Worm (Caenorhabditis elegans) whole organism, L4/young adult: Measurements from ENCODE around the gene math-22.

ENCODE experiments used
- W03F9.2 ChIP-seq: fragments of 150-350 bp; optimal IDR thresholded peaks from 2 replicates; lab custom pipeline; 2014; ENCODE audit warnings: missing biosample characterization, missing genetic modification characterization
- dao-5 ChIP-seq: sonication (generic microtip); optimal IDR thresholded peaks from 2 replicates; lab custom pipeline; 2016; ENCODE audit warnings: missing genotype, missing genetic modification characterization, moderate library complexity, missing compliant biosample characterization
- him-1 ChIP-seq: sonication (generic microtip); optimal IDR thresholded peaks from 2 replicates; lab custom pipeline; 2016; ENCODE audit warnings: missing genotype, missing genetic modification reagents, missing genetic modification characterization, missing compliant biosample characterization

math-22 gene

DNA sequence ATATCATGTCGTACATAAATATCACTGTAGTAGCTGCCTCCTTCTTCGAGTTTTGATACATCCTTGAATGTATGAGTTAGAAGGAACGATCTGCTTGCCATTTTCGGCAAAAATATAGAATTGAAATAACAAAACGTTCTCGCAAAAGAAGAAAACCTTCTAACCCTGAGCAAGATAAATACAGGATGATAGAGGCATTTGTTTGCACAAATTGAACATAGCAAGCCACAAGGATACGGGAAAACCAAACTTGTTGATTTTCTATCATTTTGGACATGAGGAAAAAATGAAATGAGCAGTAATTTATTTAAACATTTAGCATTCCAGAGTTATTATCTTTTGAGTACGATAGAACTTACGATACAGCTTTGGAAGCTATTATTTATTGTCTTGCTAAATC, 16.1 kb upstream of the math-22 start, which contains the start of gene math-8:
Gene math-8 (minus strand): TSS at position 101 of the 400 bp plus-strand sequence.
- TF ChIP-seq him-1 (tag; lab: Kevin White, UChicago) (no peak), W03F9.2 (no peak), dao-5 (tag; lab: Kevin White, UChicago) (no peak)

DNA sequence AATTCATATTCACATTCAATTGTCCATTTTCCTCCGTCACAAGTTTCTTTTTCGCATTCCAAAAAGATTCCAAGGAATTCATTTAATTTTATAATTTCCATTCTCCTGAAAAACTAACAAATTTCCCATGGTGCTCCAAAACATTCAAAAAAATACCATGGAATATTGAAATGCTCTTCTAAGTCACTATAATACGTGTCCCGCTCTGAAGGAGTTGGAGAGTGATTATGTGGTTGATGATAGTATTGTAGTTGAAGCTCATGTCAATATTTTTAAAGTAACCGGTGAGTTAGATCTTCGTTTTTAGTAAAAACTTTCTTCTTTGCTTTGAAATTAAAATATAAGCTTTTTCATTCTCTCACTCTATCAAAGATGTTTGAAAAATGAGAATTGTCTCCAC, 14.5 kb upstream of the math-22 start, which contains the start of gene math-9:
Gene math-9 (minus strand): TSS at position 101 of the 400 bp plus-strand sequence.
- TF ChIP-seq W03F9.2, result no peak
- no peak for TF ChIP-seq him-1 (tag; lab: Kevin White, UChicago)
- TF ChIP-seq dao-5 (tag; lab: Kevin White, UChicago), result no peak

DNA sequence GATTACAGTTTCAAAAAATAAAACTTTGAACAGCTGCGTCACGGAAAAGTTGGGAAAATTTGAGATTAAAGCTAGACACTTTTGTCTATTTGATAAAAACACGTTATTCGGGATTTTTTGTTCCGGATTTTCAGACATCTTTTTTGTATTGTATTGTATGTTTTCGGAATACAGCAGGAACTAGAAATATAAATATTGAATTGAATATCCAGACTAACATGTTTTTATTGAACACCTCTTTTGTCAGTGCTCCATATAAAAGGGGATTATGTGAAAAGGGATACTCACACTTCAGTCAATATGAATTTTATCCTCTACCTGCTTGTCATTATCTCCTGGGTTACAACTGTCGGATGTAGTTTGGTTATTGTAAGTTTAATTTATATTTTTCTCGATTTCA, 11.3 kb upstream of the math-22 start, which contains the start of gene C16C4.1:
Gene C16C4.1 (plus strand): TSS at position 301 of the 400 bp plus-strand sequence.
- no peak for TF ChIP-seq W03F9.2
- no peak for TF ChIP-seq dao-5 (tag; lab: Kevin White, UChicago)
- TF ChIP-seq him-1 (tag; lab: Kevin White, UChicago), result no peak

DNA sequence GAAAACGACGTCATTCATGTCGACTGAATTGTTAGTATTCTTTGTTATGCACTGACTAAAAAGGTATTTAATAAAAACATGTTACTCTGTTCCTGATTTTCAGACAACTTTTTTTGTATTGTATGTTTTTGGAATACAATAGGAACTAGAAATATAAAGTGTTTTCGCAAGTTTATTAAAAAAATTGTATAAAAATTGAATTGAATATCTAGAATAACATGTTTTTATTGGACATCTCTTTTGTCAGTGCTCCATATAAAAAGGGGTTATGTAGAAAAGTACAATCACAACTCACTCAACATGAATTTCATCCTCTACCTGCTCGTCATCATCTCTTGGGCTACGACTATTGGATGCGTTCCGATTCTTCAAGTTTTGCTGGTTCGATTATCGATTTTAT, 9.9 kb upstream of the math-22 start, which contains the start of gene C46F9.5:
Gene C46F9.5 (plus strand): TSS at position 301 of the 400 bp plus-strand sequence.
- TF ChIP-seq W03F9.2 (no peak), dao-5 (tag; lab: Kevin White, UChicago) (no peak), him-1 (tag; lab: Kevin White, UChicago) (no peak)

DNA sequence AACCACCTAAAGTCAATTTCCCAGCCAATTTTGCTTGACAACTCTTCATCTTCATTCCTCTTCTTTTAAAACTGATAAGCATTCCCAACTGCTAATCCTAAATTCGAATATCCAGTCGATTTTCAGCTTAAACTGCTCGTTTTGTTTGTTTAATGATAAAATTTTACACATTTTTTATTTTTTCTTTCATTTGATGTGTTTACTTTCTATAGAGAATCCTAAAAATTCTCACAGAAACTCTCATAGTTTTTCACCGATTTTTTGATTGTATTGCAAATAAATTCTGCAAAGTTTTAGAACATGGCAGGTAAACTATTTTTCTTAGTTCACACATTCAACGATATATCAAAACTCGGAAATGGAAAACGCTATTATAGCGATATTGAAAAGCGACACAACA, 9.4 kb upstream of the math-22 start, which contains the start of gene math-25:
Gene math-25 (plus strand): TSS at position 301 of the 400 bp plus-strand sequence.
- no peak for TF ChIP-seq dao-5 (tag; lab: Kevin White, UChicago)

DNA sequence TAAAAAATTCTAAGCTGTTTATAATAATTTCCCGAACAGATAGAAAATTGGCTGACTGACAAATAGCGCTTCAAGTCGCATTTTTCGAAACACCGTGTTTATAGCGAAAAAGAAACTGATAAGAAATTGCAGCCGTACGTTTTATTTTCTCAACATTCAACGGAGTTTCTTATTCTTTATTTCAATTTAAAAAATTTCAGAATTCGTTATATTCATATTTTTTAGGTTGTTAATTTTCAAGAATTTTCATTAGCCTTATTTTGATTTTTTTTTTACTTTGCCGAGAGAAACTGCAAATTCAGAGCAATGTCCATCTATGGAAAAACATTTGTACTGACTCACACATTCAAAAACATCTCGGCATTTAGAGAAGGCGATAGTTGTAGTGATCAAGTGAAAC, 7.3 kb upstream of the math-22 start, which contains the start of gene C46F9.6:
Gene C46F9.6 (plus strand): TSS at position 301 of the 400 bp plus-strand sequence.
- TF ChIP-seq him-1 (tag; lab: Kevin White, UChicago), result no peak
- TF ChIP-seq dao-5 (tag; lab: Kevin White, UChicago), result no peak
- TF ChIP-seq W03F9.2, result no peak

DNA sequence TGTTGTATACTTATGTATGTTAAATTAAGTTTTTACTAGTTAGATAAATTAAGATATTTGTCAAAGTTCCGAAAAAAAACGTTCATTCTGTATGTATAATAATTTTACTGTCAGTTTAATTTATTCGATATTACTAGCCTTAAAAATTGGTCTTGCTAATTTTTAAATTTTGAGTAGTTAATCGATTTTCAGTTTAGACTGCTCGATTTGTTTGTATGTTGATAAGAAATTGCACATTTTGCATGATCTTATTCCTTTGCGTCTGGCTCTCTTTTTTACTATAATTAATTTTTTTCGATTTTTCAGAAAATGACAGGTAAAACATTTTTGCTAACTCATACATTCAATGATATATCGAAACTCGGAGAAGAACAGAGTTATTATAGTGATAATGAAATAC, 5.3 kb upstream of the math-22 start, which contains the start of gene math-24:
Gene math-24 (plus strand): TSS at position 301 of the 400 bp plus-strand sequence.
- TF ChIP-seq W03F9.2 (no peak), dao-5 (tag; lab: Kevin White, UChicago) (no peak), him-1 (tag; lab: Kevin White, UChicago) (no peak)

DNA sequence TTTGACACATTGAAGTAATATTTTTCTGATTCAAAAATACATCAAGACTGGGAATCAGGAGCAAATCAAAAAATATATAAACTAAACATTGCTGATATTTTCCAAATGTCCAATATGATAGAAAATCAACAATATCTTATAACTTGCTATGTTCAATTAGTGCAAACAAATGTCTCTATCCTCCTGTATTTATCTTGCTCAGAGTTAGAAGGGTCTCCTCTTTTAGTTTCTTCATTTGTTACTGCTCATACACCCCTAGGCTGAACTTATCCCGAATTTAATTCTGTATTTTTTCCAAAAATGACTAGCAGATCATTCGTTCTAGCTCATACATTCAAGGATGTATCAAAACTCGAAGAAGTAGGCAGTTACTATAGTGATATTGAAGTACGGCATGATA, 3.2 kb upstream of the math-22 start, which contains the start of gene math-23:
Gene math-23 (plus strand): TSS at position 301 of the 400 bp plus-strand sequence.
- TF ChIP-seq dao-5 (tag; lab: Kevin White, UChicago) (no peak), him-1 (tag; lab: Kevin White, UChicago) (no peak), W03F9.2 (no peak)

DNA sequence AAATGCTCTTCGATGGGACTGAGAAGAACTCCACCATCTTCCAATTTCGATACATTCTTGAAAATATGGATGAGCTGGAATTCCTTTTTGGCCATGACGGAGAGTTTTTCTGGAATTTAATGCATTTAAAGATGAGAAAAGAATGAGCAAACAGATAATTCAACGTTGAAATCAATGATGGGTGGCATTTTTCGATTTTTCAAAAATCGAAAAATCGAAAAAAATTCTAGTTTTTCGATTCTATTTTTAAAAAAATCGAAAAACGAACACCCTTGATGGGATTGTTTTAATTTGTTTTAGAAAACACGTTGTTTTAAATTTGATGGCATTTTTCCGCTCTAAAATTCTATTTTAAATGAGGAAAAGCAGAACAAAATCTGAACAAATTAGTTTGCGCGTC, 7.5 kb downstream of the math-22 start, which contains the start of gene math-31:
Gene math-31 (minus strand): TSS at position 101 of the 400 bp plus-strand sequence.
- no peak for TF ChIP-seq dao-5 (tag; lab: Kevin White, UChicago)
- no peak for TF ChIP-seq him-1 (tag; lab: Kevin White, UChicago)
- no peak for TF ChIP-seq W03F9.2

DNA sequence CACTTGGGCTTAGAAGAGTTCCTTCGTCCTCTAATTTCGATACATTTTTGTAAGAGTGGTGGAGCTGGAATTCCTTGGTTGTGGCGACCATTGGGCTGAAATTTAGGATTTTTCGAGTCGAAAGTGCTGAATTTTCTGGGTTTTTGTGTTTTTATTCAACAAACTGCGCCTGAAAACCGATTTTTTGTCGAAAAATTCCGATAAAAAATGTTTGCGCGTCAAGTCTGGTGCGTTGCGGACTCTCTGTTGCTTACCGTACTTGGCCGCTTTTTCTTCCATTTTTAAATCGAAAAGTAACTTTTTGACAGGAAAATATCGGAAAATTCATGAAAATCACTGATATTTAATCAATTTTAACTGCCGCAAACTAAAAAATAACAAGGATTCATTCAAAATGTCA, 12.7 kb downstream of the math-22 start, which contains the start of gene bath-4:
Gene bath-4 (minus strand): TSS at position 101 of the 400 bp plus-strand sequence.
- TF ChIP-seq W03F9.2 (no peak), him-1 (tag; lab: Kevin White, UChicago) (no peak), dao-5 (tag; lab: Kevin White, UChicago) (no peak)

DNA sequence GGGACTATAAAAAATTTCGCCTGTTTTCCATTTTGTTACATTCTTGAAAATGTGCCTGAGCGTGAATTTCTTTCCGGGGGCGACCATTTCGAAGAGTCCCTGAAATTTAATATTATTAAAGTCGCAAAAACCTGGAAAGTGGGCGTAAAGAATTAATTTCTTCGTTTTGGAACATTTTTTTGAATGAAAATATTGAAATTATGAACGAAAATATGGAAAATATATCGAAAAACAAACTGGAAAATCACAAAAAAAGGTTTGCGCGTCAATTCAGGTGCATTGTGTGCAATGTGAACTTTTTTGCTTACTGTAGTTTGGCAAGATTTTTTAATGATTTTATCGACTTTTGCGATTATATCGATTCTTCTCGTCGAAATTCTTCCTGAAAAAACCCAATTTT, 15.8 kb downstream of the math-22 start, which contains the start of gene bath-7:
Gene bath-7 (minus strand): TSS at position 101 of the 400 bp plus-strand sequence.
- TF ChIP-seq W03F9.2 (no peak), him-1 (tag; lab: Kevin White, UChicago) (no peak), dao-5 (tag; lab: Kevin White, UChicago) (no peak)

DNA sequence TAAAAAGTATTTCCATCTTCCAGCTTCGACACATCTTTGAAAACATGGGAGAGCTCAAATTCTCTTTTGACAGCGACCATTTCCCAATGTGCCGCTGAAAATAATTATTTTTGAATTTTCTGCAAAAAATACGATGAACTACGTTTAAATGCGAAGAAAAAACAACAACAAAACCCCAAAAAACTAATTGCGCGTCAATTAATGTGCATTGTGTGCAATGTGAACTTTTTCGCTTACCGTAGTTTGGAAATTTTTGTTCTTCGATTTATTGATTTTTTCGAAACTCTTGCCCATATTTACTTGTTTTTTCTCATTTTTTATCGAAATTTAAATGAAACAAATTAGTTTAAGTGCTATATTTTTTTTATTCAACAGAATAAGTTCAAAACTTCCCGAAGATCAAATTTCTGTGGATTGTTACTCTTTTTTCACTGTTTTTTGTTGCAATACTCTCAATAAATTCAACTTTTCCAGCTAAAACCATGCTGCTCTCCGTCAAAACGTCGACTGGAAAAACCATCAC, 17.5 kb downstream of the math-22 start, which contains the start of the genes bath-2 and F52C6.4:
Gene bath-2 (minus strand): TSS at position 101 of the 523 bp plus-strand sequence.
Gene F52C6.4 (plus strand): TSS at position 473 of the 523 bp plus-strand sequence.
- no peak for TF ChIP-seq W03F9.2
- TF ChIP-seq him-1 (tag; lab: Kevin White, UChicago), result no peak
- no peak for TF ChIP-seq dao-5 (tag; lab: Kevin White, UChicago)

DNA sequence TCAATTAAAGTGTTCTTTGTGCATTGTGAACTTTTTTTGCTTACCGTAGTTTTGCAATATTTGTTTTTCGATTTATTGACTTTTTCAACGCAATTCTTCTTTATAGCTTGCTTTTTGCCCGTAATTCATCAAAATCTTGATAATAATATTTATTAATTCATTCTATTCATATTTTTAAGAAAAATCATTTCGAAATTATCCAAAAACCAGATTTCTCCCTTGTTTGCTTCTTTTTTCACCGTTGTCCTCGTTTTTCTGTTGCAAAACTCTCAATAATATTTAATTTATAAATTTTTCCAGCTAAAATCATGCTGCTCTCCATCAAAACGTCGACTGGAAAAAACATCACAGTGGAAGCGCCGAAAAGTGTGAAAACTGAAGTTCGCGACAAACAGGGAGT, 19.3 kb downstream of the math-22 start, which contains the start of gene F52C6.3:
Gene F52C6.3 (plus strand): TSS at position 301 of the 400 bp plus-strand sequence.
- TF ChIP-seq him-1 (tag; lab: Kevin White, UChicago) (no peak), W03F9.2 (no peak), dao-5 (tag; lab: Kevin White, UChicago) (no peak)

DNA sequence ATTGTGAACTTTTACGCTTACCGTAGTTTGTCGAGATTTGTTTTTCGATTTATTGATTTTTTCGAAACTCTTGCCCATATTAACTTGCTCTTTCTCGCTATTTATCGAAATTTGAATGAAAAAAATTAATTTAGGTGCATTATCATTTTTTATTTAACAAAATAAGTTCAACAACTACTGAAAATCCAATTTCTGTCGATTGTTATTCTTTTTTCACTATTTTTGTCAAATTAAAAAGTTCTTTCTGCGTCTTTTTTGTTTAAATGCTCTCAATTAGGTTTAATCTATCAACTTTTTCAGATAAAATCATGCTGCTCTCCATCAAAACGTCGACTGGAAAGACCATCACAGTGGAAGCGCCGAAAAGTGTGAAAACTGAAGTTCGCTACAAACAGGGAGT, 21.0 kb downstream of the math-22 start, which contains the start of gene F52C6.2:
Gene F52C6.2 (plus strand): TSS at position 301 of the 400 bp plus-strand sequence.
- TF ChIP-seq W03F9.2, result no peak
- TF ChIP-seq dao-5 (tag; lab: Kevin White, UChicago), result no peak
- no peak for TF ChIP-seq him-1 (tag; lab: Kevin White, UChicago)
